Worm (Caenorhabditis elegans) whole organism, L1 larva: ENCODE results near the gene F59E12.8.
A peak's percentile ranks its signal among the peaks of the same experiment; 100 is the strongest.
"Not testable (repeated sequence)": the region's sequence is repeated elsewhere in the genome, so short reads cannot be mapped to it uniquely, and the experiment has no call there.

ENCODE experiments used
- C04F5.9 ChIP-seq: sonication (generic microtip); optimal IDR thresholded peaks from 2 replicates; lab custom pipeline; 2016; ENCODE audit warnings: missing genetic modification characterization, missing compliant biosample characterization
- C16A3.4 ChIP-seq: fragments of 150-350 bp; optimal IDR thresholded peaks from 2 replicates; lab custom pipeline; 2014; ENCODE audit warnings: missing biosample characterization, missing genetic modification characterization
- C34B4.2 ChIP-seq: sonication (generic microtip); optimal IDR thresholded peaks from 2 replicates; lab custom pipeline; 2017; ENCODE audit warnings: mild to moderate bottlenecking, missing genetic modification characterization, missing compliant biosample characterization
- F16B12.6 ChIP-seq: fragments of 150-350 bp; optimal IDR thresholded peaks from 2 replicates; lab custom pipeline; 2014; ENCODE audit warnings: missing biosample characterization, missing genetic modification characterization
- aha-1 ChIP-seq: fragments of 150-350 bp; optimal IDR thresholded peaks from 2 replicates; lab custom pipeline; 2014; ENCODE audit warnings: missing biosample characterization, missing genetic modification characterization
- aly-2 ChIP-seq: fragments of 150-350 bp; optimal IDR thresholded peaks from 2 replicates; lab custom pipeline; 2014; ENCODE audit warnings: missing biosample characterization, missing genetic modification characterization
- blmp-1 ChIP-seq: fragments of 150-350 bp; optimal IDR thresholded peaks from 2 replicates; lab custom pipeline; 2014; ENCODE audit warnings: missing biosample characterization, missing genetic modification characterization
- ceh-63 ChIP-seq: fragments of 200-800 bp; sonication (Bioruptor generic); optimal IDR thresholded peaks from 2 replicates; lab custom pipeline; 2018; ENCODE audit warnings: mild to moderate bottlenecking, missing genetic modification characterization, missing compliant biosample characterization
- ceh-88 ChIP-seq: fragments of 200-800 bp; sonication (Bioruptor generic); IDR thresholded peaks from 2 replicates; pipeline ENCODE4 v1.3.6; 2022; ENCODE audit warnings: missing genetic modification characterization, missing compliant biosample characterization
- egl-13 ChIP-seq: sonication (generic microtip); optimal IDR thresholded peaks from 2 replicates; lab custom pipeline; 2016; ENCODE audit warnings: missing genotype, missing genetic modification reagents, missing genetic modification characterization, missing compliant biosample characterization
- egl-27 ChIP-seq, 2 experiments: fragments of 150-350 bp in 1 of 2; sonication (generic microtip); optimal IDR thresholded peaks; 3 replicates each; lab custom pipeline; 2017 to 2018; ENCODE audit warnings: missing biosample characterization in 2 of 2, missing genetic modification characterization in 2 of 2, missing genetic modification reagents in 2 of 2
- elt-2 ChIP-seq: sonication (generic microtip); optimal IDR thresholded peaks from 2 replicates; lab custom pipeline; 2016; ENCODE audit warnings: missing genetic modification characterization, mild to moderate bottlenecking, inconsistent platforms, missing compliant biosample characterization, missing genetic modification reagents
- elt-3 ChIP-seq, 6 experiments: fragments of 150-350 bp in 1 of 6; sonication (generic microtip); optimal IDR thresholded peaks; 2 replicates each; lab custom pipeline; 2017 to 2018; ENCODE audit warnings: missing biosample characterization in 6 of 6, missing genetic modification characterization in 6 of 6, inconsistent platforms in 1 of 6
- fkh-4 ChIP-seq: sonication (generic microtip); optimal IDR thresholded peaks from 2 replicates; lab custom pipeline; 2016; ENCODE audit warnings: missing compliant biosample characterization, missing genetic modification characterization, borderline replicate concordance
- fkh-8 ChIP-seq: sonication (generic microtip); optimal IDR thresholded peaks from 2 replicates; lab custom pipeline; 2016; ENCODE audit warnings: mild to moderate bottlenecking, missing genetic modification characterization, missing compliant biosample characterization
- fos-1 ChIP-seq: fragments of 150-350 bp; optimal IDR thresholded peaks from 2 replicates; lab custom pipeline; 2014; ENCODE audit warnings: missing biosample characterization, missing genetic modification characterization
- grh-1 ChIP-seq: fragments of 200-800 bp; sonication (Bioruptor generic); IDR thresholded peaks from 2 replicates; pipeline ENCODE4 v1.3.6; 2022; ENCODE audit warnings: missing genetic modification reagents, missing genetic modification characterization, missing compliant biosample characterization
- irx-1 ChIP-seq: sonication (generic microtip); optimal IDR thresholded peaks from 2 replicates; lab custom pipeline; 2016; ENCODE audit warnings: missing genetic modification characterization, missing compliant biosample characterization
- jun-1 ChIP-seq: fragments of 150-350 bp; optimal IDR thresholded peaks from 2 replicates; lab custom pipeline; 2014; ENCODE audit warnings: missing biosample characterization, missing genetic modification reagents, missing genetic modification characterization
- lin-14 ChIP-seq: fragments of 200-800 bp; sonication (Bioruptor generic); optimal IDR thresholded peaks from 2 replicates; lab custom pipeline; 2018; ENCODE audit warnings: mild to moderate bottlenecking, missing genetic modification characterization, moderate library complexity, missing compliant biosample characterization
- lsy-2 ChIP-seq, 2 experiments: fragments of 150-350 bp; optimal IDR thresholded peaks; 2 replicates each; lab custom pipeline; 2014; ENCODE audit warnings: missing biosample characterization in 2 of 2, missing genetic modification characterization in 2 of 2
- mdl-1 ChIP-seq, 2 experiments: fragments of 150-350 bp; optimal IDR thresholded peaks; 2 replicates each; lab custom pipeline; 2014 to 2017; ENCODE audit warnings: missing biosample characterization in 2 of 2, missing genetic modification characterization in 2 of 2, inconsistent platforms in 1 of 2
- mef-2 ChIP-seq: fragments of 150-350 bp; optimal IDR thresholded peaks from 2 replicates; lab custom pipeline; 2014; ENCODE audit warnings: missing biosample characterization, missing genetic modification characterization
- mep-1 ChIP-seq: fragments of 150-350 bp; optimal IDR thresholded peaks from 2 replicates; lab custom pipeline; 2014; ENCODE audit warnings: missing biosample characterization, missing genetic modification characterization
- nhr-12 ChIP-seq: sonication (generic microtip); optimal IDR thresholded peaks from 2 replicates; lab custom pipeline; 2017; ENCODE audit warnings: missing biosample characterization, missing genetic modification characterization
- nhr-19 ChIP-seq: fragments of 200-800 bp; sonication (Bioruptor generic); conservative IDR thresholded peaks from 2 replicates; pipeline ENCODE4 v1.3.6; 2022; ENCODE audit warnings: missing genetic modification characterization, missing compliant biosample characterization
- nhr-20 ChIP-seq: sonication (generic microtip); optimal IDR thresholded peaks from 2 replicates; lab custom pipeline; 2016; ENCODE audit warnings: mild to moderate bottlenecking, missing genetic modification characterization, missing compliant biosample characterization
- nhr-237 ChIP-seq: fragments of 150-350 bp; optimal IDR thresholded peaks from 2 replicates; lab custom pipeline; 2014; ENCODE audit warnings: missing biosample characterization, missing genetic modification characterization
- nhr-28 ChIP-seq: fragments of 150-350 bp; optimal IDR thresholded peaks from 2 replicates; lab custom pipeline; 2014; ENCODE audit warnings: missing biosample characterization, missing genetic modification characterization
- nhr-47 ChIP-seq: sonication (generic microtip); optimal IDR thresholded peaks from 2 replicates; lab custom pipeline; 2016; ENCODE audit warnings: mild to moderate bottlenecking, missing genetic modification characterization, moderate library complexity, missing compliant biosample characterization
- nhr-71 ChIP-seq: sonication (generic microtip); optimal IDR thresholded peaks from 2 replicates; lab custom pipeline; 2016; ENCODE audit warnings: mild to moderate bottlenecking, missing genetic modification characterization, moderate library complexity, missing compliant biosample characterization
- nhr-77 ChIP-seq: fragments of 150-350 bp; optimal IDR thresholded peaks from 2 replicates; lab custom pipeline; 2014; ENCODE audit warnings: missing biosample characterization, missing genetic modification characterization
- nhr-84 ChIP-seq: sonication (generic microtip); optimal IDR thresholded peaks from 2 replicates; lab custom pipeline; 2017; ENCODE audit warnings: missing biosample characterization, missing genetic modification characterization
- nhr-85 ChIP-seq: sonication (generic microtip); peaks from one replicate; lab custom pipeline; 2016; ENCODE audit warnings: missing genetic modification characterization, inconsistent platforms, missing compliant biosample characterization
- snpc-4 ChIP-seq: fragments of 150-350 bp; optimal IDR thresholded peaks from 2 replicates; lab custom pipeline; 2014; ENCODE audit warnings: missing biosample characterization, missing genetic modification characterization
- snu-23 ChIP-seq: sonication (generic microtip); optimal IDR thresholded peaks from 2 replicates; lab custom pipeline; 2016; ENCODE audit warnings: missing genetic modification characterization, missing compliant biosample characterization
- swsn-7 ChIP-seq: sonication (generic microtip); optimal IDR thresholded peaks from 2 replicates; lab custom pipeline; 2016; ENCODE audit warnings: missing genetic modification characterization, missing compliant biosample characterization
- tbx-2 ChIP-seq: sonication (generic microtip); optimal IDR thresholded peaks from 2 replicates; lab custom pipeline; 2016; ENCODE audit warnings: missing genetic modification characterization, missing compliant biosample characterization
- unc-130 ChIP-seq: fragments of 150-350 bp; optimal IDR thresholded peaks from 2 replicates; lab custom pipeline; 2017; ENCODE audit warnings: missing biosample characterization, missing genetic modification characterization, inconsistent platforms
- zag-1 ChIP-seq: fragments of 150-350 bp; optimal IDR thresholded peaks from 2 replicates; lab custom pipeline; 2014; ENCODE audit warnings: missing biosample characterization, missing genetic modification characterization
- zip-4 ChIP-seq: fragments of 200-800 bp; sonication (Bioruptor generic); optimal IDR thresholded peaks from 2 replicates; lab custom pipeline; 2018; ENCODE audit warnings: mild to moderate bottlenecking, missing genetic modification characterization, moderate library complexity, missing compliant biosample characterization
- ztf-4 ChIP-seq: fragments of 150-350 bp; optimal IDR thresholded peaks from 2 replicates; lab custom pipeline; 2014; ENCODE audit warnings: missing biosample characterization, missing genetic modification characterization

Gene F59E12.8

DNA sequence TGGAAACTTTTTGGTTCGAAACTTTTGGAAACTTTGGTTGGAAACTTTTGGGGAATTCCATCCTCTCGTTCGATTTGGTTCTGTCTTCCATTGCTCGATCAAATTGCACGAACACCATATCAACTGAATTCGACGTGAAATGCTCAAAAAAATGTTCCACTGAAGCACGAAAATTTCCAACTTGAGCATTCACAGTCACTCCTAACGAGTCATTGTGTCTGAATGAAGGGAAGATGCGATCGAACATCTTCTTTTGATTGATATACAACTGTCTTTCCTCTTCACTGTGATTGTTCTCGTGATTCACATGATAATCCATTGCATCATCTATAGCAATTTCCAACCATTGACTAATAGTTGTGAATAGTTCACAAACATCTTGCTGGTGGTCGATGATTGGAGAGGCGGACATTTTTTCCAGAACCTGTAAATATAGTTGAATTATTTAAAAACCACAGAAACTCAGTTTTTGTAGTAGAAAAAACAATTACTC lies 8.4 kb downstream of the F59E12.8 start, which contains the start of gene F59E12.15 (continued):
- TF ChIP-seq fos-1 (tag; lab: Kevin White, UChicago) = no peak
- TF ChIP-seq snpc-4 (tag; lab: Kevin White, UChicago) = no peak
- TF ChIP-seq mep-1 (tag; lab: Kevin White, UChicago) = no peak

DNA sequence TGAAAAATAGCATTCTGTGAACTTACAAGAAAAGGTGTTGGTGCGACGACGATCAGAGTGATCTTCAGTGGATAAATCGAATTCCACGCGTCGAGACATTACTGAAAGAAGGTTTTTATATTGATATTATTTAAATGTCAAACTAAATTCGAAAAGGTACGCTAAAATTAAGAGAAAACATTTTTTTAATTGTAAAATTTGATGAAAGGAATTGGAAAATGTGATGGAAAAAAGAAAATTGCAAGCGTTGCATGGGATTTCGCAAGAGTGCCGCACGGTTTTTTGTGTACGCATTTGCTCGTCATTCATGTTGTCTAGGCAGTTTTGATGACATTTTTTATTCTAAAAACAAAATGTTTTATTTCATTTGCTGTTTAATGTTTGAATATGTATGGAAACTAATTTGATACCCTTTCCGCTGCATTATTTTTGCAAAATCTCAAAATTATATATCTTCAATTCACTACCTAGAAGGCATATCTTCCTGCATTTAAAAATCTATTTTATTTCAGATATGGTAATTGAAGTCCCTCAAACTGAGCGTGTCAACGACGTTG lies 14.3 kb downstream of the F59E12.8 start, which contains the start of the genes eif-3.L and npl-4.2:
Gene eif-3.L (minus strand): TSS at position 101 of the 557 bp plus-strand sequence.
Gene npl-4.2 (plus strand): TSS at position 507 of the 557 bp plus-strand sequence.
- TF ChIP-seq C34B4.2; aha-1 (tag; lab: Kevin White, UChicago); ztf-4 (tag; lab: Kevin White, UChicago): not testable (repeated sequence)

DNA sequence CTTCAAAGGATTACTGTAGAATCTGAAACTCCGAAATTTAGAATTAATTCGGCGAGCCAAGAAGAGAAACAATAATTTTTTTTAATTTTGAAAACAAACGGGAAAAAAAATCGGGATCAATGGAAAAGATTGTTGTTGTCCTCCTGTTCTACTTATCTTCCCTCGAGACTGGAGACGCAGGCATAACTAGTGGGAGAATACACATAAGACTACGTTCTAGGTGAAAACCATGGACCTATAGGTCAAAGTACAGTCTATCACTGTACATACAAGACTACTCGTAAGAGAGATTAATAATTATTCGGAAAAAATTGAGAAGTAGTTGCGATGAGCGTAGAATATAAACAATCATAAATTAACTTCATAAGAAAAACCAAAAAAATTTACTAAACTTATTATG lies 17.4 kb downstream of the F59E12.8 start, which contains the start of gene dhs-6:
Gene dhs-6 (minus strand): TSS at position 22 of the 400 bp plus-strand sequence.
- TF ChIP-seq swsn-7 (tag; lab: Kevin White, UChicago) (no peak), lsy-2 (tag; optimal IDR thresholded peaks at IDR 0.05; lab: Kevin White, UChicago) (peak in 1 of 2 experiments; percentile 6), blmp-1 (peak; percentile 58), elt-2 (tag; lab: Kevin White, UChicago) (peak; percentile 20), C16A3.4 (tag; lab: Kevin White, UChicago) (peak; percentile 15), grh-1 (no peak), snu-23 (GFP tag; lab: Kevin White, UChicago) (peak; percentile 1), ceh-88 (GFP tag; lab: Robert Waterston, UW) (no peak), unc-130 (tag; lab: Kevin White, UChicago) (no peak), lin-14 (peak; percentile 18), nhr-85 (tag; lab: Kevin White, UChicago) (peak; percentile 56), C04F5.9 (tag; lab: Kevin White, UChicago) (no peak), egl-27 (tag; optimal IDR thresholded peaks at IDR 0.05; lab: Kevin White, UChicago) (no peak), nhr-77 (no peak), elt-3 (tag; optimal IDR thresholded peaks at IDR 0.05; lab: Kevin White, UChicago) (peak in 2 of 6 experiments; percentile 6 to 18), nhr-71 (tag; lab: Kevin White, UChicago) (peak; percentile 13), nhr-20 (tag; lab: Kevin White, UChicago) (peak; percentile 77)

ce11 chrII:5607756-5608155 lies 29.0 kb downstream of the F59E12.8 start, which contains the start of gene C17G10.7:
Gene C17G10.7, minus strand, starts transcription at chrII:5607856.
- TF ChIP-seq mep-1 (tag; lab: Kevin White, UChicago) = no peak
- no peak for TF ChIP-seq nhr-237 (tag; lab: Kevin White, UChicago)
- no peak for TF ChIP-seq nhr-28 (tag; lab: Kevin White, UChicago)
- no peak for TF ChIP-seq mdl-1 (tag; optimal IDR thresholded peaks at IDR 0.05; lab: Kevin White, UChicago)
- no peak for TF ChIP-seq blmp-1
- TF ChIP-seq zag-1 = no peak
- TF ChIP-seq irx-1 (tag; lab: Kevin White, UChicago) = no peak
- TF ChIP-seq elt-2 (tag; lab: Kevin White, UChicago) = no peak
- no peak for TF ChIP-seq fkh-8
- no peak for TF ChIP-seq nhr-85 (tag; lab: Kevin White, UChicago)
- no peak for TF ChIP-seq aly-2 (tag; lab: Kevin White, UChicago)
- no peak for TF ChIP-seq nhr-84
- no peak for TF ChIP-seq F16B12.6 (tag; lab: Kevin White, UChicago)
- no peak for TF ChIP-seq zip-4

ce11 chrII:5605538-5605945 lies 31.2 kb downstream of the F59E12.8 start:
- TF ChIP-seq F16B12.6 (tag; lab: Kevin White, UChicago) (no peak), egl-13 (tag; lab: Kevin White, UChicago) (no peak), nhr-47 (peak; percentile 55), ceh-63 (GFP tag; lab: Kevin White, UChicago) (no peak), tbx-2 (peak; percentile 74), nhr-71 (tag; lab: Kevin White, UChicago) (peak; percentile 87), swsn-7 (tag; lab: Kevin White, UChicago) (no peak), ztf-4 (tag; lab: Kevin White, UChicago) (peak; percentile 57), unc-130 (tag; lab: Kevin White, UChicago) (no peak), mef-2 (tag; lab: Kevin White, UChicago) (no peak), nhr-237 (tag; lab: Kevin White, UChicago) (peak; percentile 31), C16A3.4 (tag; lab: Kevin White, UChicago) (peak; percentile 56), fkh-4 (no peak), fos-1 (tag; lab: Kevin White, UChicago) (no peak), lin-14 (peak; percentile 93), elt-3 (tag; optimal IDR thresholded peaks at IDR 0.05; lab: Kevin White, UChicago) (peak; percentile 76 to 99 (median 89)), mdl-1 (tag; optimal IDR thresholded peaks at IDR 0.05; lab: Kevin White, UChicago) (peak in 1 of 2 experiments; percentile 20), jun-1 (tag; lab: Kevin White, UChicago) (peak; percentile 35), nhr-12 (tag; lab: Kevin White, UChicago) (no peak), zip-4 (no peak), mep-1 (tag; lab: Kevin White, UChicago) (peak; percentile 29), nhr-19 (GFP tag; lab: Robert Waterston, UW) (peak; percentile 65), aha-1 (tag; lab: Kevin White, UChicago) (no peak)
